Fruit fly (Drosophila melanogaster): Measurements from ENCODE around the gene CG3062.

The CG3062 gene

dm6 chrX:4644768-4645167 is at the start of gene CG3062:
TSS of gene CG3062 (minus strand) at chrX:4644868.
- no peak for TF ChIP-seq zfh1 (GFP tag; IDR thresholded peaks at IDR 0.05)
- no peak for TF ChIP-seq Gug (GFP tag; IDR thresholded peaks at IDR 0.05)
- no peak for TF ChIP-seq CG16815 (GFP tag; optimal IDR thresholded peaks at IDR 0.05)
- no peak for TF ChIP-seq CG30020 (tag; optimal IDR thresholded peaks at IDR 0.05)
- no peak for TF ChIP-seq Bgb (GFP tag; IDR thresholded peaks at IDR 0.05; ENCODE audit: partially characterized antibody)
- no peak for TF ChIP-seq CG17359 (tag; optimal IDR thresholded peaks at IDR 0.05)
- TF ChIP-seq h (optimal IDR thresholded peaks at IDR 0.05): no peak
- no peak for TF ChIP-seq MTF-1 (GFP tag; optimal IDR thresholded peaks at IDR 0.05; ENCODE audit: borderline replicate concordance)
- TF ChIP-seq CG4282 (GFP tag; optimal IDR thresholded peaks at IDR 0.05): no peak
- no peak for TF ChIP-seq Poxn (GFP tag; IDR thresholded peaks at IDR 0.05)
- no peak for TF ChIP-seq CG15696 (tag; optimal IDR thresholded peaks at IDR 0.05)
- TF ChIP-seq CG4424 (GFP tag; optimal IDR thresholded peaks at IDR 0.05): no peak
- TF ChIP-seq Tbp (GFP tag; optimal IDR thresholded peaks at IDR 0.05): no peak
- no peak for TF ChIP-seq fd3F (GFP tag; optimal IDR thresholded peaks at IDR 0.05)
- no peak for TF ChIP-seq prd (optimal IDR thresholded peaks at IDR 0.05)
- TF ChIP-seq prd (GFP tag; IDR thresholded peaks at IDR 0.05): no peak

- TF ChIP-seq tup (GFP tag; optimal IDR thresholded peaks at IDR 0.05) (no peak), Ets65A (GFP tag) (peak; percentile 31), CG10543 (GFP tag; optimal IDR thresholded peaks at IDR 0.05) (no peak), pzg (GFP tag; optimal IDR thresholded peaks at IDR 0.05) (no peak), CG12104 (GFP tag; optimal IDR thresholded peaks at IDR 0.05) (no peak), Pdp1 (GFP tag; optimal IDR thresholded peaks at IDR 0.05) (peak in 1 of 2 experiments; percentile 81), Trl (optimal IDR thresholded peaks at IDR 0.05) (peak; percentile 60 to 67), Trl (GFP tag; optimal IDR thresholded peaks at IDR 0.05) (no peak)
Observed at dm6 chrX:4694104-4694503, 49.4 kb upstream of the CG3062 start.

DNA sequence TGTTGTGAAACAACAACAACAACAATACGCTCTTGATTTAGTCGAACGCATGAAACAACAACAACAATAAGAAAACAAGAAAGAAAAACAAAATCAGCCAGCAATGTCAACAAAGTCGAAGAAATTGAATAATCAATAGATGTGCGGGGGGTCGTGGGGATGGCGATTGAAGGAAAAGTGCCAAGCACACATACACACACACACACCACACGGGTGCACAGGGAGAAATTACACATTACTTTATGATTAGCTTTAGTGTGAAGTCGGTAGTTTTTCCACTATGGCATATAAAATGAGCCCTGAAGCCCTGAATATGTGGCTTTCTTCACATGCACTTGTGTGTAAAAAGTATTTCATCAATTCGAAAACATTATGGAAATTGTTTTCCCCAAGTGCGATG is 48.3 kb upstream of the CG3062 start:
- TF ChIP-seq CG2678 (tag; optimal IDR thresholded peaks at IDR 0.05): peak; percentile 6
- peak; percentile 76 for TF ChIP-seq onecut (GFP tag; IDR thresholded peaks at IDR 0.05)
- TF ChIP-seq sens (GFP tag): peak; percentile 81
- TF ChIP-seq CG32532 (GFP tag; IDR thresholded peaks at IDR 0.05): peak; percentile 18; the same call in 1 of the 2 replicates
- peak; percentile 36 for TF ChIP-seq CG1603 (tag; optimal IDR thresholded peaks at IDR 0.05)
- peak; percentile 5 for TF ChIP-seq Sox102F (GFP tag; optimal IDR thresholded peaks at IDR 0.05)
- no peak for TF ChIP-seq CG32772 (GFP tag; IDR thresholded peaks at IDR 0.05)
- TF ChIP-seq CG34422 (GFP tag; IDR thresholded peaks at IDR 0.05): 0 out of 3 replicates have a peak, but pooled peaks have one; percentile 24
- no peak for TF ChIP-seq E2f2 (GFP tag; IDR thresholded peaks at IDR 0.05)
- peak in 1 of 2 experiments; percentile 10 for TF ChIP-seq bsh (GFP tag; optimal IDR thresholded peaks at IDR 0.05)
- TF ChIP-seq dysf (GFP tag; IDR thresholded peaks at IDR 0.05): peak; percentile 38; the same call in 1 of the 3 replicates
- peak; percentile 30 for TF ChIP-seq CG2120 (GFP tag; optimal IDR thresholded peaks at IDR 0.05)
- peak; percentile 15 for TF ChIP-seq Xbp1 (GFP tag; optimal IDR thresholded peaks at IDR 0.05)
- peak; percentile 21 for TF ChIP-seq CG12769 (tag; optimal IDR thresholded peaks at IDR 0.05)
- TF ChIP-seq gem (tag; optimal IDR thresholded peaks at IDR 0.05): peak; percentile 28
- peak; percentile 22; the same call in 1 of the 2 replicates for TF ChIP-seq vvl (GFP tag; IDR thresholded peaks at IDR 0.05)
- TF ChIP-seq CG11504 (tag; optimal IDR thresholded peaks at IDR 0.05): peak; percentile 15
- peak; percentile 12 for TF ChIP-seq grau (tag; optimal IDR thresholded peaks at IDR 0.05)
- TF ChIP-seq repo (GFP tag; optimal IDR thresholded peaks at IDR 0.05): no peak
- TF ChIP-seq CG8290 (GFP tag; optimal IDR thresholded peaks at IDR 0.05): no peak
- peak in 1 of 2 experiments; percentile 33 for TF ChIP-seq CG8290 (tag; optimal IDR thresholded peaks at IDR 0.05)
- TF ChIP-seq row (GFP tag; IDR thresholded peaks at IDR 0.05): peak; percentile 38
- TF ChIP-seq so (GFP tag; IDR thresholded peaks at IDR 0.05): no peak
- TF ChIP-seq Med (GFP tag): peak; percentile 64
- no peak for TF ChIP-seq kay (GFP tag; optimal IDR thresholded peaks at IDR 0.05)
- peak; percentile 32 for TF ChIP-seq lab (GFP tag; optimal IDR thresholded peaks at IDR 0.05)
- TF ChIP-seq lilli (GFP tag; optimal IDR thresholded peaks at IDR 0.05): peak; percentile 4
- peak; percentile 10 for TF ChIP-seq mam (GFP tag; optimal IDR thresholded peaks at IDR 0.05)

Measured in whole organism, embryonic.